Worm (Caenorhabditis elegans): ENCODE data around the gene Y38H8A.12.

DNA sequence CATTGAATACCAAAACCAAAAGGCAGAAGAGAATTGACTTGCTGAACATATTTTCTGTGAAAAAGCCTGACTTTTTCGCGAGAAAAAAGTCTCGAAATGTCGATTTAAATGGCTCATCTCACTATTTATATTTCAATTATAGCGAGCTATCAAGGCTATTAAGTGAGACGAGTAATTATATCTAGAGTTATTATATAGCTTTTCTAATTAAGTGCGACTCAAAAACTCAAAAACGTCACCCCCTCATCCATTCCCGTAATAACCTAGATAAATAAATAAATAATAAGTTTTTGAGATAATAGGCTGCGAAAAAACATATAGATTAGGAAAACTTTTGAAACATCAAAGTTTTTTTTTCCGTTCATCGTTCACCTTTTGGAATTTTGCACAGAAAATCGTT, 44.9 kb upstream of the Y38H8A.12 start, which contains the start of gene nlp-17:
- TF ChIP-seq aly-2 (tag; optimal IDR thresholded peaks at IDR 0.05) (no peak), snpc-4 (tag; optimal IDR thresholded peaks at IDR 0.05) (no peak), ztf-4 (tag; optimal IDR thresholded peaks at IDR 0.05) (no peak), nhr-43 (tag; optimal IDR thresholded peaks at IDR 0.05; ENCODE audit: poor library complexity, severe bottlenecking) (no peak), elt-3 (tag; optimal IDR thresholded peaks at IDR 0.05) (no peak), pqm-1 (tag; optimal IDR thresholded peaks at IDR 0.05) (no peak), nhr-237 (tag; optimal IDR thresholded peaks at IDR 0.05) (no peak)
